Worm (Caenorhabditis elegans) whole organism, L4 larva: ENCODE data around the gene K06A9.2.

Source experiments
- F10B5.3 ChIP-seq: sonication (generic microtip); optimal IDR thresholded peaks from 2 replicates; lab custom pipeline; 2016; ENCODE audit warnings: mild to moderate bottlenecking, missing genetic modification characterization, missing compliant biosample characterization
- ceh-28 ChIP-seq: fragments of 150-350 bp; optimal IDR thresholded peaks from 2 replicates; lab custom pipeline; 2014; ENCODE audit warnings: missing biosample characterization, missing genetic modification reagents, missing genetic modification characterization
- dve-1 ChIP-seq: sonication (generic microtip); optimal IDR thresholded peaks from 2 replicates; lab custom pipeline; 2017; ENCODE audit warnings: antibody characterized with exemption, mild to moderate bottlenecking, missing genetic modification characterization, missing compliant biosample characterization; ENCODE audit not compliant: insufficient read depth
- fos-1 ChIP-seq: fragments of 150-350 bp; optimal IDR thresholded peaks from 2 replicates; lab custom pipeline; 2014; ENCODE audit warnings: missing biosample characterization, missing genetic modification characterization
- lin-13 ChIP-seq: fragments of 150-350 bp; optimal IDR thresholded peaks from 2 replicates; lab custom pipeline; 2014; ENCODE audit warnings: missing biosample characterization, missing genetic modification reagents, missing genetic modification characterization
- lin-38 ChIP-seq: fragments of 200-800 bp; sonication (Bioruptor generic); IDR thresholded peaks from 2 replicates; pipeline ENCODE4 v1.3.6; 2022; ENCODE audit warnings: missing genetic modification reagents, missing genetic modification characterization, missing compliant biosample characterization
- nhr-237 ChIP-seq: sonication (generic microtip); optimal IDR thresholded peaks from 2 replicates; lab custom pipeline; 2017; ENCODE audit warnings: missing biosample characterization, missing genetic modification characterization
- nhr-28 ChIP-seq: fragments of 150-350 bp; optimal IDR thresholded peaks from 2 replicates; lab custom pipeline; 2014; ENCODE audit warnings: missing biosample characterization, missing genetic modification characterization
- nhr-42 ChIP-seq: fragments of 200-800 bp; sonication (Bioruptor generic); IDR thresholded peaks from 2 replicates; pipeline ENCODE4 v1.3.6; 2022; ENCODE audit warnings: missing genetic modification characterization, missing compliant biosample characterization
- pqm-1 ChIP-seq: sonication (generic microtip); optimal IDR thresholded peaks from 2 replicates; lab custom pipeline; 2017; ENCODE audit warnings: missing biosample characterization, missing genetic modification characterization
- skn-1 ChIP-seq: fragments of 150-350 bp; optimal IDR thresholded peaks from 2 replicates; lab custom pipeline; 2014; ENCODE audit warnings: missing biosample characterization, missing genetic modification characterization
- snpc-1.2 ChIP-seq: fragments of 200-800 bp; sonication (Bioruptor generic); IDR thresholded peaks from 2 replicates; pipeline ENCODE4 v1.3.6; 2022; ENCODE audit warnings: missing genetic modification reagents, missing genetic modification characterization, missing compliant biosample characterization

- TF ChIP-seq lin-13 (GFP tag; lab: Kevin White, UChicago) (no peak), nhr-42 (GFP tag; lab: Robert Waterston, UW) (no peak), fos-1 (tag; lab: Kevin White, UChicago) (no peak), dve-1 (tag; lab: Kevin White, UChicago) (no peak), pqm-1 (tag; lab: Kevin White, UChicago) (no peak), nhr-237 (tag; lab: Kevin White, UChicago) (no peak), snpc-1.2 (no peak), skn-1 (no peak), lin-38 (GFP tag; lab: Robert Waterston, UW) (no peak), ceh-28 (tag; lab: Kevin White, UChicago) (no peak), F10B5.3 (no peak), nhr-28 (tag; lab: Kevin White, UChicago) (no peak)
These were observed 49.1 kb upstream of the K06A9.2 start for ce11 chrX:1487096-1487495.
